Worm (Caenorhabditis elegans) whole organism, late embryonic: ENCODE measurements around the gene vps-41.

Experiments
- K09A11.1 ChIP-seq: sonication (generic microtip); optimal IDR thresholded peaks from 2 replicates; lab custom pipeline; 2017; ENCODE audit warnings: antibody characterized with exemption, mild to moderate bottlenecking, missing genetic modification characterization, missing compliant biosample characterization; ENCODE audit not compliant: insufficient read depth
- ets-4 ChIP-seq: sonication (generic microtip); optimal IDR thresholded peaks from 2 replicates; lab custom pipeline; 2016; ENCODE audit warnings: missing genetic modification characterization, missing compliant biosample characterization
- eyg-1 ChIP-seq: sonication (generic microtip); optimal IDR thresholded peaks from 2 replicates; lab custom pipeline; 2016; ENCODE audit warnings: missing genotype, missing genetic modification characterization, missing compliant biosample characterization
- fkh-10 ChIP-seq: fragments of 150-350 bp; optimal IDR thresholded peaks from 2 replicates; lab custom pipeline; 2014; ENCODE audit warnings: missing biosample characterization, missing genetic modification reagents, missing genetic modification characterization
- nfya-1 ChIP-seq: sonication (generic microtip); optimal IDR thresholded peaks from 2 replicates; lab custom pipeline; 2017; ENCODE audit warnings: missing genetic modification characterization, mild to moderate bottlenecking, missing compliant biosample characterization, antibody characterized with exemption, moderate library complexity
- nhr-232 ChIP-seq: sonication (generic microtip); optimal IDR thresholded peaks from 2 replicates; lab custom pipeline; 2016; ENCODE audit warnings: missing genetic modification characterization, missing compliant biosample characterization
- odd-2 ChIP-seq: sonication (generic microtip); optimal IDR thresholded peaks from 2 replicates; lab custom pipeline; 2017; ENCODE audit warnings: antibody characterized with exemption, mild to moderate bottlenecking, missing genetic modification characterization, missing compliant biosample characterization
- pha-2 ChIP-seq: sonication (generic microtip); optimal IDR thresholded peaks from 2 replicates; lab custom pipeline; 2017; ENCODE audit warnings: mild to moderate bottlenecking, missing genetic modification characterization, missing compliant biosample characterization
- pha-4 ChIP-seq: fragments of 150-350 bp; optimal IDR thresholded peaks from 2 replicates; lab custom pipeline; 2018; ENCODE audit warnings: missing biosample characterization, missing genetic modification reagents, missing genetic modification characterization
- unc-3 ChIP-seq, 2 experiments: fragments of 200-800 bp in 1 of 2; sonication (Bioruptor generic) in 1 of 2; sonication (generic microtip) in 1 of 2; conservative IDR thresholded peaks in 1 of 2; optimal IDR thresholded peaks in 1 of 2; 2 replicates each; pipeline versions ENCODE4 v1.3.6 to Lab custom; 2016 to 2022; ENCODE audit warnings: missing compliant biosample characterization in 2 of 2, missing genetic modification characterization in 2 of 2, missing genetic modification reagents in 1 of 2
- unc-55 ChIP-seq: sonication (generic microtip); optimal IDR thresholded peaks from 2 replicates; lab custom pipeline; 2017; ENCODE audit warnings: missing biosample characterization, missing genetic modification reagents, missing genetic modification characterization
- zip-5 ChIP-seq: sonication (generic microtip); optimal IDR thresholded peaks from 2 replicates; lab custom pipeline; 2016; ENCODE audit warnings: missing genetic modification characterization, missing compliant biosample characterization

- TF ChIP-seq pha-2 (tag; lab: Kevin White, UChicago), result no peak
- no peak for TF ChIP-seq zip-5
- TF ChIP-seq unc-55 (GFP tag; lab: Kevin White, UChicago), result no peak
- no peak for TF ChIP-seq nfya-1 (tag; lab: Kevin White, UChicago)
- TF ChIP-seq ets-4 (tag; lab: Kevin White, UChicago), result no peak
- no peak for TF ChIP-seq pha-4 (tag; lab: Kevin White, UChicago)
- TF ChIP-seq unc-3 (GFP tag; conservative IDR thresholded peaks at IDR 0.05; lab: Robert Waterston, UW), result no peak
- no peak for TF ChIP-seq unc-3 (tag; optimal IDR thresholded peaks at IDR 0.05; lab: Kevin White, UChicago)
- TF ChIP-seq K09A11.1 (tag; lab: Kevin White, UChicago), result no peak
- no peak for TF ChIP-seq fkh-10
- no peak for TF ChIP-seq odd-2 (tag; lab: Kevin White, UChicago)
- TF ChIP-seq eyg-1 (tag; lab: Kevin White, UChicago), result no peak
- TF ChIP-seq nhr-232 (tag; lab: Kevin White, UChicago), result no peak
Measured at ce11 chrX:5323287-5323686, 39.7 kb downstream of the vps-41 start, which contains the start of gene sto-2.
